Fruit fly (Drosophila melanogaster) whole organism, wandering third instar larva: ENCODE results near the gene arx.

Source experiments
- Abd-B ChIP-seq: fragments of >200 bp; optimal IDR thresholded peaks from 2 replicates; lab custom pipeline; 2017; ENCODE audit warnings: missing biosample characterization, missing genetic modification characterization
- CG32264 ChIP-seq: fragments of 200-800 bp; sonication (Bioruptor generic); optimal IDR thresholded peaks from 2 replicates; lab custom pipeline; 2016; ENCODE audit warnings: missing biosample characterization, missing genetic modification characterization
- CG9705 ChIP-seq: fragments of 200-800 bp; sonication (Bioruptor generic); optimal IDR thresholded peaks from 2 replicates; lab custom pipeline; 2018; ENCODE audit warnings: missing biosample characterization, mild to moderate bottlenecking, missing genetic modification characterization
- CrebA ChIP-seq: fragments of 200-800 bp; sonication (Bioruptor generic); optimal IDR thresholded peaks from 2 replicates; lab custom pipeline; 2016; ENCODE audit warnings: missing biosample characterization, mild to moderate bottlenecking, missing genetic modification characterization, borderline replicate concordance
- Dif ChIP-seq: fragments of 200-275, 200-300 bp; sonication (Bioruptor generic); optimal IDR thresholded peaks from 2 replicates; lab custom pipeline; 2018; ENCODE audit warnings: missing biosample characterization, missing genetic modification characterization; ENCODE audit not compliant: partially characterized antibody
- GATAd ChIP-seq: sonication (Bioruptor generic); optimal IDR thresholded peaks from 2 replicates; lab custom pipeline; 2016; ENCODE audit warnings: missing biosample characterization, missing genetic modification characterization
- Hnf4 ChIP-seq: fragments of 200-800 bp; sonication (Bioruptor generic); optimal IDR thresholded peaks from 2 replicates; lab custom pipeline; 2016; ENCODE audit warnings: missing biosample characterization, mild to moderate bottlenecking, missing genetic modification characterization
- Hr78 ChIP-seq: fragments of >200 bp; optimal IDR thresholded peaks from 2 replicates; lab custom pipeline; 2017; ENCODE audit warnings: missing biosample characterization, missing genetic modification characterization
- Hr83 ChIP-seq: fragments of 200-300 bp; sonication (Bioruptor generic); optimal IDR thresholded peaks from 2 replicates; lab custom pipeline; 2016; ENCODE audit warnings: missing biosample characterization, mild to moderate bottlenecking, missing genetic modification characterization, moderate library complexity; ENCODE audit not compliant: poor library complexity, severe bottlenecking
- Mio ChIP-seq: sonication (Bioruptor generic); optimal IDR thresholded peaks from 2 replicates; lab custom pipeline; 2016; ENCODE audit warnings: missing biosample characterization, missing genetic modification characterization
- Myc ChIP-seq: fragments of >200 bp; optimal IDR thresholded peaks from 2 replicates; lab custom pipeline; 2017
- N ChIP-seq: fragments of >200 bp; optimal IDR thresholded peaks from 2 replicates; lab custom pipeline; 2018; ENCODE audit warnings: missing biosample characterization, missing external identifiers, missing genetic modification characterization
- OdsH ChIP-seq: fragments of 200-800 bp; sonication (Bioruptor generic); optimal IDR thresholded peaks from 2 replicates; lab custom pipeline; 2016; ENCODE audit warnings: missing biosample characterization, mild to moderate bottlenecking, missing genetic modification characterization
- Rel ChIP-seq, 2 experiments: fragments of 200-800 bp; sonication (Bioruptor generic) in 1 of 2; optimal IDR thresholded peaks; 2 replicates in 1 of 2; 3 replicates in 1 of 2; lab custom pipeline; 2016 to 2019; ENCODE audit warnings: mild to moderate bottlenecking in 2 of 2, missing biosample characterization in 2 of 2, missing genetic modification characterization in 2 of 2, moderate library complexity in 1 of 2
- Sp1 ChIP-seq: fragments of 200-800 bp; sonication (Bioruptor generic); optimal IDR thresholded peaks from 3 replicates; lab custom pipeline; 2019; ENCODE audit warnings: missing biosample characterization, mild to moderate bottlenecking, missing genetic modification characterization, moderate library complexity
- Vsx2 ChIP-seq: fragments of 200-300, 225-300 bp; sonication (Bioruptor generic); optimal IDR thresholded peaks from 2 replicates; lab custom pipeline; 2018; ENCODE audit warnings: missing biosample characterization, missing genetic modification characterization; ENCODE audit not compliant: partially characterized antibody
- brk ChIP-seq: fragments of 200-800 bp; sonication (Bioruptor generic); optimal IDR thresholded peaks from 2 replicates; lab custom pipeline; 2016; ENCODE audit warnings: missing biosample characterization, mild to moderate bottlenecking, missing genetic modification characterization
- dl ChIP-seq, 2 experiments: fragments of 175-275, 200-275 bp in 1 of 2; fragments of 200-275 bp in 1 of 2; sonication (Bioruptor generic); optimal IDR thresholded peaks; lab custom pipeline; 2018; ENCODE audit warnings: mild to moderate bottlenecking in 2 of 2, missing biosample characterization in 2 of 2, missing genetic modification characterization in 2 of 2, moderate library complexity in 2 of 2; ENCODE audit not compliant: partially characterized antibody in 2 of 2, insufficient read depth in 1 of 2
- dmrt93B ChIP-seq: fragments of 200-800 bp; sonication (Bioruptor generic); optimal IDR thresholded peaks from 2 replicates; lab custom pipeline; 2018; ENCODE audit warnings: missing biosample characterization, mild to moderate bottlenecking, missing genetic modification characterization
- dsf ChIP-seq: sonication (Bioruptor generic); optimal IDR thresholded peaks from 2 replicates; lab custom pipeline; 2016; ENCODE audit warnings: missing biosample characterization, missing genetic modification characterization, borderline replicate concordance
- foxo ChIP-seq, 2 experiments: fragments of 200-800 bp; sonication (Bioruptor generic); optimal IDR thresholded peaks; 2 replicates in 1 of 2; 3 replicates in 1 of 2; lab custom pipeline; 2016 to 2017; ENCODE audit warnings: missing biosample characterization in 2 of 2, missing genetic modification characterization in 2 of 2
- fru ChIP-seq: fragments of 200-800 bp; sonication (Bioruptor generic); optimal IDR thresholded peaks from 3 replicates; lab custom pipeline; 2016; ENCODE audit warnings: missing biosample characterization, mild to moderate bottlenecking, missing genetic modification characterization
- h ChIP-seq: fragments of 200-800 bp; sonication (Bioruptor generic); optimal IDR thresholded peaks from 3 replicates; lab custom pipeline; 2016; ENCODE audit warnings: missing biosample characterization, mild to moderate bottlenecking, missing genetic modification characterization
- jim ChIP-seq: fragments of 175-275, 200-325 bp; sonication (Bioruptor generic); optimal IDR thresholded peaks from 2 replicates; lab custom pipeline; 2016; ENCODE audit warnings: missing biosample characterization, mild to moderate bottlenecking, missing genetic modification characterization
- lola ChIP-seq: fragments of >200 bp; optimal IDR thresholded peaks from 2 replicates; lab custom pipeline; 2017; ENCODE audit warnings: missing biosample characterization, missing genetic modification characterization
- rgr ChIP-seq: fragments of 200-800 bp; sonication (Bioruptor generic); optimal IDR thresholded peaks from 3 replicates; lab custom pipeline; 2016; ENCODE audit warnings: missing biosample characterization, mild to moderate bottlenecking, missing genetic modification characterization
- sage ChIP-seq: fragments of 200-800 bp; sonication (Bioruptor generic); optimal IDR thresholded peaks from 2 replicates; lab custom pipeline; 2016; ENCODE audit warnings: missing biosample characterization, mild to moderate bottlenecking, missing genetic modification characterization
- sv ChIP-seq: fragments of 200-800 bp; sonication (Bioruptor generic); optimal IDR thresholded peaks from 3 replicates; lab custom pipeline; 2016; ENCODE audit warnings: missing biosample characterization, missing genetic modification characterization
- tai ChIP-seq: sonication (Bioruptor generic); optimal IDR thresholded peaks from 2 replicates; lab custom pipeline; 2016; ENCODE audit warnings: missing biosample characterization, missing genetic modification characterization
- usp ChIP-seq: fragments of >200 bp; optimal IDR thresholded peaks from 2 replicates; lab custom pipeline; 2017; ENCODE audit warnings: missing biosample characterization, missing genetic modification characterization
- woc ChIP-seq: sonication (Bioruptor generic); optimal IDR thresholded peaks from 2 replicates; lab custom pipeline; 2016; ENCODE audit warnings: missing biosample characterization, mild to moderate bottlenecking, missing genetic modification characterization

Gene arx

DNA sequence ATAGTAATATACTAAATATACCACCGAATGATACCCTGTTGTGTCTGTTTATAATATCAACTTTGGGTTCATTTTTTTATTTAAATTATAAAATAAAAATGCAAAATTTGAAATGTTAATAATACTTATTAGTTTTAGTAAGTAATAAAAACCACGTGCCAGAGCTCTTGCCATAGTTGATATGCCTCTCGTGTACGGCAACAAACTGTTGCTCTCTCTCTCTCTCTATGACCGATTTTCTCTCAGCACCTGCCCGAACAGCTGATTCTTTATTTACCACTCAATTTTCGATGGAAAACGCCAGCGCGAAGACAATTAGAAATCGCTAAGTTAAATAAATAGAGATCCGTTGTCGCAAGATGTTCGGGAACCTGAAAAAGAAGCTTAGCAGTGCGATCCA, 33.8 kb downstream of the arx start, which contains the start of gene Dysb (continued):
- TF ChIP-seq usp (no peak), OdsH (peak; percentile 78), foxo (GFP tag; optimal IDR thresholded peaks at IDR 0.05; lab: Kevin White, UChicago) (peak in 1 of 2 experiments; percentile 84), h (GFP tag; lab: Kevin White, UChicago) (peak; percentile 72), Myc (no peak), rgr (GFP tag; lab: Kevin White, UChicago) (peak; percentile 83), jim (no peak)

DNA sequence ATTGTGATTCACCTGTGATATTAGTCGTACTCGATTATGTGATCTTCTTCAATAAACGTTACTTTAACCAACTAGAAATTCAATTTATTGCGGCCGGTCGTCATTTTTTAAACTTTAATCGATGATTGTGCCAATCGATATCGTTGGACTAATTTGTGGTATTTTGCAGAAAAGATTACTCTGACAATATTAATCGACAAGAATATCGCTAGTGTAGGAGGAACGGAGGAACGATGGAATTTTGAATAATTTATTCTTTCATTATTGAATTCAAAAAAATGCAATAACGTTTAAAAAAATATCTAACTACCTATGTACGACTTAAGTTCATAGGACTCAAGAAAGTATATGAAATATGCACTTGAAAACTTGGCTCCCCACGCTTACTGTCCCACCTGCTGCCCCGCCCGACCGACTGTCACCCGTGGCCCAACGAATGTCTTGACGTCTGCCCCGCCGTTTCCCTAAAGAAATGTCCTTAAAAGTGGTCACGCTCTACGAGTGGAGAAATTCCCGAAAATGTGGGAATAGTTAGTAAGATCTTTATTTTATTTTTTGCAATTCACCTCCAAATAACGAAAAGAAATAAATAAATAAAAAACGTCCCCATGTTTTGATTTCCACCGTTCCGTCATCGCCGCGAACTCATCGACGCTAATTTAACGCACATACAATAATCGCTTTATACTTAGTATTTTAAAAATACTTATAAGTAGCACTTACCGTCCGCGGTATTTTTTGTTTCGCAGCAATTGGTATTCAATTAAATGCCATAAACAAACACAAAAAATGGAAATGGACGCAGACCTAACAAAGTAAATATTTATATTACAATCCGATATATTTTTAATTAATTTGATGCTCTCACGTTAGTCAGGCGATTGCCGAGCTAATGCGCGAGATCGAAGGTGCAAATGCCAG, 35.6 kb downstream of the arx start, which contains the start of gene CG14074:
CG14074 (plus strand) TSS at position 779 of the 921 bp plus-strand sequence.
- TF ChIP-seq dmrt93B (GFP tag; lab: Kevin White, UChicago) (no peak), CrebA (GFP tag; lab: Kevin White, UChicago) (no peak), woc (GFP tag; lab: Kevin White, UChicago) (peak; percentile 11), Rel (GFP tag; optimal IDR thresholded peaks at IDR 0.05; lab: Kevin White, UChicago) (no peak), Rel (tag; optimal IDR thresholded peaks at IDR 0.05; lab: Kevin White, UChicago) (peak; percentile 52), Mio (no peak), brk (peak; percentile 0), fru (GFP tag; lab: Kevin White, UChicago) (no peak), sv (no peak), GATAd (no peak), Dif (GFP tag; lab: Kevin White, UChicago) (no peak), dsf (GFP tag; lab: Kevin White, UChicago) (no peak), sage (peak; percentile 64)

DNA sequence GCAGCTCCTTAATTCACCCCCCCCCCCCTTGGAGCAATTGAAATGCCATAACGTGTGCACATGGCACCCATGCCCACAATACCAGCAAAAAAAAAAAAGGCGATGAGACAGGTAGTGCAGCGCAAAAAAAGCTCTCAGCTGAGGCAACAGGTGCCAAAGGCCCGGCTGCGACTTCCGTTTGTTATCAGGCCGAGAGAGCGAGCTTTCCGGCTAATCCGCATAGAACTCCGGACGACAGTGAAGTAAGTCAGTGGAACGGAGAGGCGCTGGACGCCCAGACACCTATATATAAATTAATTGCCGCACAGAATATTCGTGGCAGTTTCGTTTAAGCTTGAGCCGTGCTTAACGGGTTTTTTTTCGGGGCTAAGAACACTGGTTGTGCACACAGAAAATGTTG, 38.0 kb downstream of the arx start, which contains the start of gene CG6865:
CG6865 (plus strand) TSS at position 321 of the 400 bp plus-strand sequence.
- no peak for TF ChIP-seq Hr78 (GFP tag; lab: Kevin White, UChicago)
- no peak for TF ChIP-seq Rel (GFP tag; optimal IDR thresholded peaks at IDR 0.05; lab: Kevin White, UChicago)
- no peak for TF ChIP-seq Rel (tag; optimal IDR thresholded peaks at IDR 0.05; lab: Kevin White, UChicago)
- TF ChIP-seq brk = no peak
- no peak for TF ChIP-seq Hnf4
- TF ChIP-seq Sp1 (GFP tag; lab: Kevin White, UChicago) = no peak
- TF ChIP-seq Mio = no peak
- TF ChIP-seq N (GFP tag; lab: Kevin White, UChicago) = no peak
- TF ChIP-seq, all 38 proteins: peak for 0

DNA sequence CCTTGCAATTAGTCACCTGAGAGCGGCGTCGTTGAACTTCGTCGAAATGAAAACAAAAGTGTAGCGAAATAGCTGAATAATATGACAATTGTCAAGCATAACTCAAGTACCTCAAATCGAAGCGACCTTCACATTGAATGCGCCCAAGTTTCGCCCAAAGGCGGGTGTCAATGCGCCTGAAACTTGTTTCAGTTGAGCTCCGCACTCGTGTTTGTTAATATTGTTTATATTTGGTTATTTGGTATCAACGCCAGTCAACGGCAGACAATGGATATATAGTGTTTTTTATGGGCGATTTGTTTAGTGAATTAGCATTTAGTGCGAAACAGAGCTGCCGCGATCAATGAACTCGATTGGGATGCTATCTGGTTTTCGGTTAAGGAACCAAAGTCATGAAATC, 39.5 kb downstream of the arx start:
- TF ChIP-seq Abd-B (GFP tag; lab: Kevin White, UChicago) (no peak), CG32264 (GFP tag; lab: Kevin White, UChicago) (no peak), CrebA (GFP tag; lab: Kevin White, UChicago) (no peak), tai (GFP tag; lab: Kevin White, UChicago) (no peak), fru (GFP tag; lab: Kevin White, UChicago) (no peak), brk (no peak), Hr83 (GFP tag; lab: Kevin White, UChicago) (no peak), sage (no peak)

DNA sequence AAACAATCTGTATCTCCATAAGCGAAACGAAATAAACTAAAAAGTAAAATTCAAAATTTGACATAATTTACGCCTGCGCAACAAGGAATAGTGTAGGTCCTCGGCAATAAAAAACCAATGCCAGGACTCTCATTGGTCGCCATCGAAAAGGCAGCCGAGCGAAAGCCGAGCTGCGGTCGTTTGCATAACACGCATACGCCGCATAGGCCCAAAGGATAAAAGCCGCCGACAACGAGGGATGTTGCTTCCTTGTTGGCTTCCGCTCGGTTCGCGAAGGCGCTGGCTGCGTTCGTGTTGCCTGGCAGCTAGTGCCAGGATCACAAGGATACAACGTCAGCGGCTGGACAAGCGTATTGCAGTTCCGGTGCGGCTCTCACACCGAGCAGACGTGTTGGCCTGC, 40.9 kb downstream of the arx start:
- TF ChIP-seq CrebA (GFP tag; lab: Kevin White, UChicago) (no peak), dsf (GFP tag; lab: Kevin White, UChicago) (no peak), Vsx2 (GFP tag; lab: Kevin White, UChicago) (no peak)

DNA sequence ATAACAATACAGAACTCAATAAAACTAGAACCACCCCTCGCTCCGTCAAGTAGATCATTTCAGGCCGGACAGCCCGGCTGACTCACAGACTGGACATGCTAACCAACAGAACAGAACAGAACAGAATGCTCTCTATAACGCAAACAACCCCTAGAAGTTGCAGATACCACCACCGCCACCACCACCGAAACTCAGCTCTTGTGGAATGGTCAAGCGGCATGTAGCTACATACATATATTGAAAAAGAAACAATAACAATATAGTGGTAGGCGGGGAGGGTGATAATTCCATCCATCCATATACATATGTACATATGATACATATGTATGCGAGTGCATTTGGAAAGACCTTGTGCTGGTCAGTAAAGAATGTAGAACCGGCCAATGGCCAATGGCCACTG, 46.9 kb downstream of the arx start:
- TF ChIP-seq Dif (GFP tag; lab: Kevin White, UChicago) = no peak
- TF ChIP-seq dl (GFP tag; optimal IDR thresholded peaks at IDR 0.05; lab: Kevin White, UChicago; ENCODE audit: insufficient read depth in 1 of 2, partially characterized antibody in 2 of 2) = no peak
- TF ChIP-seq dsf (GFP tag; lab: Kevin White, UChicago) = no peak
- no peak for TF ChIP-seq usp
- no peak for TF ChIP-seq woc (GFP tag; lab: Kevin White, UChicago)
- TF ChIP-seq rgr (GFP tag; lab: Kevin White, UChicago) = no peak
- TF ChIP-seq dmrt93B (GFP tag; lab: Kevin White, UChicago) = no peak
- TF ChIP-seq CG9705 = no peak
- no peak for TF ChIP-seq sage
- TF ChIP-seq lola = no peak
